Worm (Caenorhabditis elegans) whole organism, L1 larva: ENCODE measurements around the gene C06A1.7.
A peak's percentile ranks its signal among the peaks of the same experiment; 100 is the strongest.

Source experiments
- C04F5.9 ChIP-seq: sonication (generic microtip); optimal IDR thresholded peaks from 2 replicates; lab custom pipeline; 2016; ENCODE audit warnings: missing genetic modification characterization, missing compliant biosample characterization
- C34B4.2 ChIP-seq: sonication (generic microtip); optimal IDR thresholded peaks from 2 replicates; lab custom pipeline; 2017; ENCODE audit warnings: mild to moderate bottlenecking, missing genetic modification characterization, missing compliant biosample characterization
- blmp-1 ChIP-seq: fragments of 150-350 bp; optimal IDR thresholded peaks from 2 replicates; lab custom pipeline; 2014; ENCODE audit warnings: missing biosample characterization, missing genetic modification characterization
- ces-1 ChIP-seq: fragments of 150-350 bp; optimal IDR thresholded peaks from 2 replicates; lab custom pipeline; 2014; ENCODE audit warnings: missing biosample characterization, missing genetic modification reagents, missing genetic modification characterization
- dpl-1 ChIP-seq, 3 experiments: fragments of 150-350 bp in 2 of 3; sonication (generic microtip) in 1 of 3; optimal IDR thresholded peaks; 2 replicates each; lab custom pipeline; 2014 to 2017; ENCODE audit warnings: missing biosample characterization in 3 of 3, missing genetic modification characterization in 3 of 3, missing genetic modification reagents in 3 of 3
- efl-1 ChIP-seq, 4 experiments: fragments of 150-350 bp; optimal IDR thresholded peaks in 3 of 4; peaks in 1 of 4; 1 replicate in 1 of 4; 2 replicates in 3 of 4; lab custom pipeline; 2014; ENCODE audit warnings: missing biosample characterization in 2 of 4, missing genetic modification characterization in 2 of 4, missing genetic modification reagents in 2 of 4
- efl-3 ChIP-seq: fragments of 200-800 bp; sonication (Bioruptor generic); optimal IDR thresholded peaks from 2 replicates; lab custom pipeline; 2018; ENCODE audit warnings: mild to moderate bottlenecking, missing genetic modification characterization, missing compliant biosample characterization
- fkh-8 ChIP-seq: sonication (generic microtip); optimal IDR thresholded peaks from 2 replicates; lab custom pipeline; 2016; ENCODE audit warnings: mild to moderate bottlenecking, missing genetic modification characterization, missing compliant biosample characterization
- grh-1 ChIP-seq: fragments of 200-800 bp; sonication (Bioruptor generic); IDR thresholded peaks from 2 replicates; pipeline ENCODE4 v1.3.6; 2022; ENCODE audit warnings: missing genetic modification reagents, missing genetic modification characterization, missing compliant biosample characterization
- hlh-17 ChIP-seq: fragments of 200-800 bp; sonication (Bioruptor generic); optimal IDR thresholded peaks from 2 replicates; lab custom pipeline; 2018; ENCODE audit warnings: missing genetic modification characterization, mild to moderate bottlenecking, missing compliant biosample characterization, moderate library complexity, borderline replicate concordance
- hlh-4 ChIP-seq: sonication (generic microtip); optimal IDR thresholded peaks from 2 replicates; lab custom pipeline; 2016; ENCODE audit warnings: mild to moderate bottlenecking, missing genetic modification characterization, missing compliant biosample characterization
- lin-13 ChIP-seq: fragments of 150-350 bp; optimal IDR thresholded peaks from 2 replicates; lab custom pipeline; 2014; ENCODE audit warnings: missing biosample characterization, missing genetic modification reagents, missing genetic modification characterization
- lin-15B ChIP-seq: fragments of 150-350 bp; sonication (generic microtip); optimal IDR thresholded peaks from 3 replicates; lab custom pipeline; 2014; ENCODE audit warnings: missing biosample characterization, missing genetic modification characterization
- lin-39 ChIP-seq: fragments of 150-350 bp; optimal IDR thresholded peaks from 2 replicates; lab custom pipeline; 2014; ENCODE audit warnings: missing biosample characterization, missing genetic modification reagents, missing genetic modification characterization
- lir-3 ChIP-seq: sonication (generic microtip); optimal IDR thresholded peaks from 2 replicates; lab custom pipeline; 2016; ENCODE audit warnings: mild to moderate bottlenecking, missing genetic modification characterization, moderate library complexity, missing compliant biosample characterization; ENCODE audit not compliant: poor library complexity
- nhr-11 ChIP-seq: fragments of 150-350 bp; optimal IDR thresholded peaks from 2 replicates; lab custom pipeline; 2014; ENCODE audit warnings: missing biosample characterization, missing genetic modification characterization
- nhr-12 ChIP-seq: sonication (generic microtip); optimal IDR thresholded peaks from 2 replicates; lab custom pipeline; 2017; ENCODE audit warnings: missing biosample characterization, missing genetic modification characterization
- nhr-19 ChIP-seq: fragments of 200-800 bp; sonication (Bioruptor generic); conservative IDR thresholded peaks from 2 replicates; pipeline ENCODE4 v1.3.6; 2022; ENCODE audit warnings: missing genetic modification characterization, missing compliant biosample characterization
- nhr-237 ChIP-seq: fragments of 150-350 bp; optimal IDR thresholded peaks from 2 replicates; lab custom pipeline; 2014; ENCODE audit warnings: missing biosample characterization, missing genetic modification characterization
- nhr-71 ChIP-seq: sonication (generic microtip); optimal IDR thresholded peaks from 2 replicates; lab custom pipeline; 2016; ENCODE audit warnings: mild to moderate bottlenecking, missing genetic modification characterization, moderate library complexity, missing compliant biosample characterization
- nhr-84 ChIP-seq: sonication (generic microtip); optimal IDR thresholded peaks from 2 replicates; lab custom pipeline; 2017; ENCODE audit warnings: missing biosample characterization, missing genetic modification characterization
- pag-3 ChIP-seq: sonication (generic microtip); optimal IDR thresholded peaks from 2 replicates; lab custom pipeline; 2017; ENCODE audit warnings: missing genetic modification characterization, mild to moderate bottlenecking, missing compliant biosample characterization, antibody characterized with exemption, borderline replicate concordance; ENCODE audit not compliant: insufficient read depth
- skn-1 ChIP-seq: fragments of 150-350 bp; optimal IDR thresholded peaks from 2 replicates; lab custom pipeline; 2014; ENCODE audit warnings: missing biosample characterization, missing genetic modification characterization
- sptf-1 ChIP-seq: fragments of 150-350 bp; optimal IDR thresholded peaks from 2 replicates; lab custom pipeline; 2014; ENCODE audit warnings: missing biosample characterization, missing genetic modification characterization
- sup-37 ChIP-seq: fragments of 200-800 bp; sonication (Bioruptor generic); optimal IDR thresholded peaks from 2 replicates; lab custom pipeline; 2018; ENCODE audit warnings: mild to moderate bottlenecking, missing genetic modification characterization, missing compliant biosample characterization
- tlp-1 ChIP-seq: fragments of 150-350 bp; optimal IDR thresholded peaks from 2 replicates; lab custom pipeline; 2014; ENCODE audit warnings: missing biosample characterization, missing genetic modification characterization
- unc-30 ChIP-seq: sonication (generic microtip); optimal IDR thresholded peaks from 2 replicates; lab custom pipeline; 2017; ENCODE audit warnings: missing biosample characterization, missing genetic modification characterization
- unc-62 ChIP-seq: fragments of 150-350 bp; optimal IDR thresholded peaks from 2 replicates; lab custom pipeline; 2014; ENCODE audit warnings: missing biosample characterization, missing genetic modification reagents, missing genetic modification characterization
- unc-98 ChIP-seq: fragments of 200-800 bp; sonication (Bioruptor generic); IDR thresholded peaks from 2 replicates; pipeline ENCODE4 v1.3.6; 2022; ENCODE audit warnings: missing genetic modification characterization, missing compliant biosample characterization
- zip-4 ChIP-seq: fragments of 200-800 bp; sonication (Bioruptor generic); optimal IDR thresholded peaks from 2 replicates; lab custom pipeline; 2018; ENCODE audit warnings: mild to moderate bottlenecking, missing genetic modification characterization, moderate library complexity, missing compliant biosample characterization

C06A1.7 gene

ce11 chrII:10598039-10598438 lies 33.3 kb downstream of the C06A1.7 start, which contains the start of gene C14A4.8:
Gene C14A4.8, minus strand, starts transcription at chrII:10598139.
- TF ChIP-seq lin-15B (tag; lab: Kevin White, UChicago) (no peak), lir-3 (tag; lab: Kevin White, UChicago) (no peak), sup-37 (GFP tag; lab: Kevin White, UChicago) (no peak), hlh-17 (GFP tag; lab: Kevin White, UChicago) (no peak), C34B4.2 (tag; lab: Kevin White, UChicago) (no peak), efl-3 (no peak), ces-1 (no peak), nhr-84 (tag; lab: Kevin White, UChicago) (no peak), nhr-12 (tag; lab: Kevin White, UChicago) (no peak), pag-3 (tag; lab: Kevin White, UChicago) (no peak), nhr-11 (no peak), unc-98 (GFP tag; lab: Robert Waterston, UW) (no peak), grh-1 (GFP tag; lab: Robert Waterston, UW) (no peak), tlp-1 (tag; lab: Kevin White, UChicago) (no peak), nhr-237 (tag; lab: Kevin White, UChicago) (no peak), skn-1 (tag; lab: Kevin White, UChicago) (no peak), nhr-19 (GFP tag; lab: Robert Waterston, UW) (no peak)

- TF ChIP-seq skn-1 (tag; lab: Kevin White, UChicago) (no peak), blmp-1 (tag; lab: Kevin White, UChicago) (peak; percentile 99)
Observed at ce11 chrII:10598970-10599369, 34.3 kb downstream of the C06A1.7 start, which contains the start of gene C14A4.9. Gene C14A4.9, plus strand, starts transcription at chrII:10599337.

- TF ChIP-seq lin-39 (no peak), dpl-1 (GFP tag; optimal IDR thresholded peaks at IDR 0.05; lab: Kevin White, UChicago) (no peak)
Observed at ce11 chrII:10602184-10602583, 37.5 kb downstream of the C06A1.7 start, which contains the start of gene srv-2. Gene srv-2, minus strand, starts transcription at chrII:10602284.

ce11 chrII:10603560-10603959 lies 38.9 kb downstream of the C06A1.7 start:
- TF ChIP-seq efl-1 (optimal IDR thresholded peaks at IDR 0.05; lab: Kevin White, UChicago) (no peak), efl-1 (GFP tag; optimal IDR thresholded peaks at IDR 0.05 in 1 of 2; lab: Kevin White, UChicago) (no peak), C04F5.9 (tag; lab: Kevin White, UChicago) (no peak), nhr-71 (tag; lab: Kevin White, UChicago) (no peak), zip-4 (GFP tag; lab: Kevin White, UChicago) (no peak), grh-1 (GFP tag; lab: Robert Waterston, UW) (no peak), tlp-1 (tag; lab: Kevin White, UChicago) (no peak), lin-13 (GFP tag; lab: Kevin White, UChicago) (no peak), blmp-1 (tag; lab: Kevin White, UChicago) (no peak)
- TF ChIP-seq, all 84 proteins: peak for 0

ce11 chrII:10605512-10605911 lies 40.8 kb downstream of the C06A1.7 start, which contains the start of gene taf-13:
Gene taf-13, minus strand, starts transcription at chrII:10605612.
- TF ChIP-seq nhr-12 (tag; lab: Kevin White, UChicago) (no peak), hlh-4 (tag; lab: Kevin White, UChicago) (no peak), nhr-84 (tag; lab: Kevin White, UChicago) (no peak), fkh-8 (tag; lab: Kevin White, UChicago) (no peak), lin-13 (GFP tag; lab: Kevin White, UChicago) (no peak), unc-30 (tag; lab: Kevin White, UChicago) (no peak), blmp-1 (tag; lab: Kevin White, UChicago) (no peak), unc-62 (GFP tag; lab: Kevin White, UChicago) (no peak), sptf-1 (tag; lab: Kevin White, UChicago) (no peak)
